Fruit fly (Drosophila melanogaster) whole organism, adult: ENCODE measurements around the gene CG9254.

Source experiments
- CG11617 ChIP-seq: fragments of 200-800 bp; sonication (Bioruptor generic); optimal IDR thresholded peaks from 2 replicates; lab custom pipeline; 2017; ENCODE audit warnings: mild to moderate bottlenecking, missing biosample characterization, missing genetic modification reagents, missing genetic modification characterization
- CG12768 ChIP-seq: fragments of 200-800 bp; sonication (Bioruptor generic); optimal IDR thresholded peaks from 2 replicates; lab custom pipeline; 2017; ENCODE audit warnings: missing biosample characterization, missing genetic modification characterization, mild to moderate bottlenecking, moderate library complexity, missing genetic modification reagents
- CG14711 ChIP-seq: fragments of 200-800 bp; sonication (Bioruptor generic); optimal IDR thresholded peaks from 2 replicates; lab custom pipeline; 2018; ENCODE audit warnings: missing biosample characterization, mild to moderate bottlenecking, missing genetic modification characterization, moderate library complexity
- CG1620 ChIP-seq: fragments of 200-800 bp; sonication (Bioruptor generic); optimal IDR thresholded peaks from 2 replicates; lab custom pipeline; 2016; ENCODE audit warnings: missing biosample characterization, missing genetic modification characterization
- CG33017 ChIP-seq: fragments of 200-800 bp; sonication (Bioruptor generic); optimal IDR thresholded peaks from 2 replicates; lab custom pipeline; 2018; ENCODE audit warnings: missing biosample characterization, mild to moderate bottlenecking, missing genetic modification characterization, moderate library complexity
- CG5204 ChIP-seq: fragments of 200-800 bp; sonication (Bioruptor generic); optimal IDR thresholded peaks from 2 replicates; lab custom pipeline; 2016; ENCODE audit warnings: missing biosample characterization, missing genetic modification characterization
- CG7045 ChIP-seq: fragments of 200-800 bp; sonication (Bioruptor generic); optimal IDR thresholded peaks from 2 replicates; lab custom pipeline; 2017; ENCODE audit warnings: missing biosample characterization, mild to moderate bottlenecking, missing genetic modification characterization
- CG7101 ChIP-seq: fragments of 200-800 bp; sonication (Bioruptor generic); optimal IDR thresholded peaks from 2 replicates; lab custom pipeline; 2018; ENCODE audit warnings: missing biosample characterization, mild to moderate bottlenecking, missing genetic modification characterization, moderate library complexity
- Clk ChIP-seq: fragments of 200-800 bp; sonication (Bioruptor generic); optimal IDR thresholded peaks from 2 replicates; lab custom pipeline; 2017; ENCODE audit warnings: missing biosample characterization, missing genetic modification characterization
- Crg-1 ChIP-seq: fragments of 200-800 bp; sonication (Bioruptor generic); optimal IDR thresholded peaks from 2 replicates; lab custom pipeline; 2016; ENCODE audit warnings: missing biosample characterization, missing genetic modification characterization
- Hr96 ChIP-seq: fragments of 200-800 bp; sonication (Bioruptor generic); optimal IDR thresholded peaks from 2 replicates; lab custom pipeline; 2016; ENCODE audit warnings: missing biosample characterization, missing genetic modification characterization
- Mnt ChIP-seq: fragments of 200-800 bp; sonication (Bioruptor generic); optimal IDR thresholded peaks from 2 replicates; lab custom pipeline; 2016; ENCODE audit warnings: missing biosample characterization, mild to moderate bottlenecking, missing genetic modification characterization
- bab1 ChIP-seq: fragments of 200-800 bp; sonication (Bioruptor generic); optimal IDR thresholded peaks from 3 replicates; lab custom pipeline; 2019; ENCODE audit warnings: missing biosample characterization, mild to moderate bottlenecking, missing genetic modification characterization, moderate library complexity
- cic ChIP-seq: fragments of 200-800 bp; sonication (Bioruptor generic); optimal IDR thresholded peaks from 2 replicates; lab custom pipeline; 2017; ENCODE audit warnings: missing biosample characterization, mild to moderate bottlenecking, missing genetic modification characterization, moderate library complexity
- cnc ChIP-seq, 2 experiments: fragments of >200 bp; optimal IDR thresholded peaks; 2 replicates each; lab custom pipeline; 2017
- kay ChIP-seq: fragments of 200-800 bp; sonication (Bioruptor generic); peaks from one replicate; lab custom pipeline; 2016; ENCODE audit warnings: missing biosample characterization, missing genetic modification characterization, borderline replicate concordance
- ovo ChIP-seq: fragments of 200-800 bp; sonication (Bioruptor generic); optimal IDR thresholded peaks from 2 replicates; lab custom pipeline; 2016; ENCODE audit warnings: missing biosample characterization, missing genetic modification characterization
- pad ChIP-seq: fragments of 200-800 bp; sonication (Bioruptor generic); optimal IDR thresholded peaks from 3 replicates; lab custom pipeline; 2017; ENCODE audit warnings: missing biosample characterization, missing genetic modification characterization, mild to moderate bottlenecking, moderate library complexity, missing genetic modification reagents
- tj ChIP-seq: fragments of 200-800 bp; sonication (Bioruptor generic); optimal IDR thresholded peaks from 3 replicates; lab custom pipeline; 2017; ENCODE audit warnings: missing biosample characterization, mild to moderate bottlenecking, missing genetic modification characterization, moderate library complexity
- toe ChIP-seq: fragments of 200-800 bp; sonication (Bioruptor generic); optimal IDR thresholded peaks from 2 replicates; lab custom pipeline; 2016; ENCODE audit warnings: missing biosample characterization, missing genetic modification characterization

CG9254 gene

DNA sequence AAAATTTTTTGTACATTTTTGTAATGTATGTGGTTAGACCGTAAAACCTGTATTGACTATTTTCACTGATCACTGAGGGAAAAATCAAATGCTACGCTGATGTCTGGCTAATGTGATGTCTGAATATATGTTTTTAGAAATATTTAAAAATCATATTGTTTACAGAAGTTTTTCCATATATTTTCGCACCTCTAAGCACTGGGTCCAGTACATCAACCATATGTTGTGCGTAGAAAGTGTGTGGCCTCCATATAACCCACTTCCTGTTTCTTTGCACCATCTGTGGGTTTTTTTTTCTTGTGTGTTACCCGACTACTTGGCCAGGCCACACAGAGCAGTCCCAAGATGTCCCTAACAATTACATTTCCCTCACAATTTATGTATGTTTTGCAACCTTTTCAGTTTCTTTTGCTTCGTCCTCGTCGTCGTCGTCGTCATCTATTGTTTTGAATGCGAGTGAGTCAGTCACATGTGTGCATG is at the start of gene CG9254:
Gene CG9254 (minus strand): TSS at position 51 of the 480 bp plus-strand sequence.
- TF ChIP-seq toe (GFP tag; lab: Kevin White, UChicago) = no peak
- TF ChIP-seq CG1620 (GFP tag; lab: Kevin White, UChicago) = no peak
- TF ChIP-seq CG11617 (GFP tag; lab: Kevin White, UChicago) = no peak

DNA sequence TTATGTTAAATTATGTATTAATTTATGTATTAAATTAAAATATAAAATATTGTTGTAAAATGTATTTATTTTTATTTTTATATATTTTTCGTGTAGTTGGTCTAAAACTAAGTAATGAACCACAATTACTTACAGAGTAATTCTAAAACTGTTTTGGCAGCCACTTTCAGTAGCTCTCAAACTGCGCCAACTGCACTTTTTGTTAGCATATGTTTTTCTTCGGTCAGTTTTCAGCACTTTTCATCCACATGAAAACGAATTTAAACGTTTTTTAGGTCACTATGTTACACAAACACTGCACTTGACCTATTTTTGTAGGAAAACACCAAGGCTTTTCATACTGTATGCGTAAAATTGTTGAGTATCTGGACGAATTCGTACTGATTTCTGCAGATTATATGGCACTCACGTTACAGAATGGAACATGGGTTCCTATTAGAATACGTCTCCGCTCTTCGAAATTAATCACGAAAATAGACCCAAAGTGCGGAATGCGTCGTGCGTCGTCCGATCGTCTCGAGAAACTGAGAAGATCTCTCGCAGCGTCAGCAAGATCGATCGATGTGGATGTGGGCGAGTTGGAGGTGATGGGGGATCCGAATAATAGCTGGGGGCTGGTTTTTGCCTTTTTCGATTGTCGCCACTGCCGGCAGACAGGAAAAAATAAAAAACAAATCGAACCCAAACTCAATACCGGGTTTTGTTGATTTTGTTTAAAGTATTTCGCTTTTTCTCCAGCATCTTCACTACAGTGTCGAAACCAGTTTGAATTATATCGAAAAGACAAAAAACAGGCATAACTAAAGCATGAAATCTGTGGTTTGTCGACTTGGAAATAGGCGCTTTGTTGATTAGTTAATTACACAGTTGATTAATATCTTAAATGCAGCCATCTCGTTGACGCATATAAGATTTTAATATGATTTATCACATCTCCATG is 45.2 kb upstream of the CG9254 start, which contains the start of gene ics:
Gene ics (minus strand): TSS at position 716 of the 940 bp plus-strand sequence.
- TF ChIP-seq kay (GFP tag; lab: Kevin White, UChicago) = peak; percentile 18
- no peak for TF ChIP-seq CG5204 (GFP tag; lab: Kevin White, UChicago)

DNA sequence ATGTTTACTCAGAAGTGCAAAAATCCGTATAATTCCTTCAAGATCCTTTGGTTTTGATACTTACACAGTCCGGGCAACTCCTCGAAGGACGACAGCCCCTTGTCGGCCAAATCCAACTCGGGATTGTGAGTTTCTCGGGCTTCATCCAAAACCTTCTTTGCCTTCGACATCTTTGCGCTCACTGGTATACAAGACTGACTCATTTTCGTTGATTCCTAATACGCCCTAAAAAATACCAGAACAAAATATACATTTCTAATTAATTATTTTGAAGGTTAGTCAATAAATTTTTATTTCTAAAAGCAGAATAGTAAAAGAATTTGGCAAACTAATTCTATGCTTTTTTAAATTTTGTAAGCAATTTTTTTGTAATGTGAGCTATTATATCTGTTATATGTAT is 44.1 kb upstream of the CG9254 start:
- peak; percentile 91 for TF ChIP-seq kay (GFP tag; lab: Kevin White, UChicago)
- TF ChIP-seq CG5204 (GFP tag; lab: Kevin White, UChicago) = no peak
- no peak for TF ChIP-seq CG12768 (GFP tag; lab: Kevin White, UChicago)

DNA sequence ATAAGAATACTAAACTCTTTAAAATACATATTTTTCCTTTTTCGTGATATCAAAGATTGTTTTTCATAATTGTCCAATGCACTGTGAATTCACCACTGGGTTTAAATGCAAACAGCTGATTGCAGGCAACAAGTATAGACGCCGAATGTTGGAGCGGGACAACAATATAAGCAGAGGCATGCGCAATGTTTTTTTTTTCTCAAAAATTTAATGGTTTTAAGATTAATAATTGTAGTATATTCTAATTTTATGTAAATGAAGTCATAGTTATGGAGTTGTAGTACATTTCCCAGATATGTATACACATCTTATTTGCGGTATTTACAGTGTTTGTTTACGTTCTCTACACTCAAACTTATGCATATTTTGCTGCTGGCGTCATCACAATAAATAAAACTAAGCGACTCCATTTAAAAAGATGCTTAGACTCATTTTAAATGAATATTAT is 43.5 kb upstream of the CG9254 start:
- TF ChIP-seq cnc (optimal IDR thresholded peaks at IDR 0.05; lab: Kevin White, UChicago) (no peak), CG1620 (GFP tag; lab: Kevin White, UChicago) (no peak), Clk (GFP tag; lab: Kevin White, UChicago) (no peak), Crg-1 (GFP tag; lab: Kevin White, UChicago) (no peak), Mnt (GFP tag; lab: Kevin White, UChicago) (peak; percentile 39), CG12768 (GFP tag; lab: Kevin White, UChicago) (no peak), kay (GFP tag; lab: Kevin White, UChicago) (peak; percentile 79), CG11617 (GFP tag; lab: Kevin White, UChicago) (no peak), bab1 (GFP tag; lab: Kevin White, UChicago) (peak; percentile 34), tj (peak; percentile 68), CG33017 (tag; lab: Kevin White, UChicago) (no peak)

DNA sequence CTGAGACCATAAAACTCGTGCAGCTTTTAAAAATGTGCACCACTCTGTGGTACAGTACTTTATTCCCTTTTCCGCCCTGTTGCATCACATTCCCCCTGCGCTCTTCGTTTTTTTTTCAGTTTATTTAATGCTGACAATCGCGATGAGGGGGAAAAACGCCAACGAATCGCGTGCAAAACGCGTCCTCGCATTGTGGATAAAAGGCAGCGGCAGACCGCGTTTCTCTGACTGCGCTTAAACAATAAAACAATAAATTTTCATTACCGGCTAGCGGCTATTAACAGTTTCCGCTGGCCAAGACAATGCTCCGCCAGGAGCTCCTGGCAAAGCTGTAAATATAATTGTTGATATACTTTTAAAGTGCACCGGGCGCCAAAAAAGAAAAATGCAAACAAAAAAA is 33.0 kb upstream of the CG9254 start:
- TF ChIP-seq Hr96 (GFP tag; lab: Kevin White, UChicago) (no peak), CG33017 (tag; lab: Kevin White, UChicago) (no peak), Crg-1 (GFP tag; lab: Kevin White, UChicago) (no peak), CG11617 (GFP tag; lab: Kevin White, UChicago) (no peak), toe (GFP tag; lab: Kevin White, UChicago) (no peak), pad (GFP tag; lab: Kevin White, UChicago) (no peak), ovo (GFP tag; lab: Kevin White, UChicago) (no peak), CG12768 (GFP tag; lab: Kevin White, UChicago) (no peak), CG7101 (tag; lab: Kevin White, UChicago) (no peak), CG7045 (GFP tag; lab: Kevin White, UChicago) (no peak), Clk (GFP tag; lab: Kevin White, UChicago) (no peak), CG5204 (GFP tag; lab: Kevin White, UChicago) (no peak)

DNA sequence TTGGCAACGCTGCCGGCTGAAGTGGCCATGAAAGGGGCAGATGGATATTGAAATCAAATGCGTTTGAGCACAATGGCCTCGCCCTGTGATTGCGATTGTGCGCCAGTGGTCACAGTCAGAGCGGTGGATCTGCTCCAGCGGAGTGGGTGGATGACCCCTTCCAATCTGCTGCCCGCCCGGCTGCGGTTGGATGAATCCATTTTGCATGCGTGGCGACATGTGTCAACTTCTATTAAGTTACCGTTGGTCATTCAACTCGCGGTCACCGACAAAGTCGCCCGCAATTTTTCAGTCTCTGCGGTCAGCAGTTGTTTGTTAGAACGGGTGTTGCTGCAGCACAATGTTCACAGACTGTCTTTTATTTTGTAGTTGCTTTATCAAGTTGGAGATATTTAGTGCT is 18.6 kb upstream of the CG9254 start:
- TF ChIP-seq toe (GFP tag; lab: Kevin White, UChicago) (no peak), Crg-1 (GFP tag; lab: Kevin White, UChicago) (no peak), CG14711 (tag; lab: Kevin White, UChicago) (no peak)

DNA sequence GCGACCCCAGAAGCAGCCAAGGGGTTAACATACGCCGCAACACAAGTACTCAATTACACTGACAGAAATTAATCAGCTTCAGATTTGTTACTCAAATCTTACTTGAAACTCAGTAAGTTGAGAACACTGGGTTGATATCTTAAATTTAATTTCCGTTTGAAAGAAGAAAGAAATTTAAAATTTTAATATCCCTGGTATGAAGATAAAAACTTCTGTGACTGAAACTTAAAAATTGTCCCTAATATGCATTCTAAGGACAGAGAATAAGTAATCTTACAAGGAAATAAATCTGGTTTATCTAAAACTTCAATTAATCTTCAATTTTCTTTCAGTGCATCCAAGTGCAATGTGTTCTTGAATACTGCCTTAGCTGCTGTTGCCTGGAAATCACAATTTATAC is 16.7 kb upstream of the CG9254 start:
- TF ChIP-seq Hr96 (GFP tag; lab: Kevin White, UChicago) (no peak), Crg-1 (GFP tag; lab: Kevin White, UChicago) (no peak), cic (no peak), ovo (GFP tag; lab: Kevin White, UChicago) (no peak), pad (GFP tag; lab: Kevin White, UChicago) (no peak), CG11617 (GFP tag; lab: Kevin White, UChicago) (no peak), CG7101 (tag; lab: Kevin White, UChicago) (no peak), cnc (optimal IDR thresholded peaks at IDR 0.05; lab: Kevin White, UChicago) (no peak), CG12768 (GFP tag; lab: Kevin White, UChicago) (no peak), tj (no peak), CG5204 (GFP tag; lab: Kevin White, UChicago) (no peak), Mnt (GFP tag; lab: Kevin White, UChicago) (no peak), CG7045 (GFP tag; lab: Kevin White, UChicago) (no peak), CG33017 (tag; lab: Kevin White, UChicago) (no peak)
